Worm (Caenorhabditis elegans): ENCODE results near the gene C06E1.9.

DNA sequence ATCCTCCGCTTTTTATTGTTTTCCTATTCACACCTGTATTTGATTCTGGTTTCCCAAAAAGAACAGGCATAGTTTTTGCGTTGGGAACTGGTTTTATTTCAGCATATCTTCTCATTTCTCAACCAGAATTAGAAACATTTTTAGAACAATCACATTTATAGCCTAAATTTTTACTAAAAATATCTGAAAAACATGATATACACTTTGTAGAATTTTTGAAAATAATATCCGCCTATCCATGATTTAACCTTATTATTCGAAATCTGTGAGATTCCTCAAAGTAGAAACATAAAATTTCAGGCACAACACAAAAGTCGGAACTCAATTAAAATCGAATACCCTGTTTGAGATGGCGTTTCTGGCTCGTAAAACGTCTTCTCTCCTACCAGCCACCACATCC lies 48.7 kb downstream of the C06E1.9 start, which contains the start of gene acdh-6:
- TF ChIP-seq snpc-3.4 (tag; optimal IDR thresholded peaks at IDR 0.05) (no peak), nfya-1 (tag; optimal IDR thresholded peaks at IDR 0.05; ENCODE audit: borderline replicate concordance, insufficient read depth) (no peak), unc-62 (GFP tag; optimal IDR thresholded peaks at IDR 0.05) (no peak), zfh-2 (GFP tag; conservative IDR thresholded peaks at IDR 0.05) (no peak), mes-4 (tag; optimal IDR thresholded peaks at IDR 0.05) (no peak), F23B12.7 (tag; optimal IDR thresholded peaks at IDR 0.05; ENCODE audit: insufficient read depth) (no peak), cebp-1 (GFP tag; IDR thresholded peaks at IDR 0.05) (no peak), cebp-1 (tag; optimal IDR thresholded peaks at IDR 0.05) (no peak), lin-35 (GFP tag; optimal IDR thresholded peaks at IDR 0.05) (no peak), lir-1 (GFP tag; conservative IDR thresholded peaks at IDR 0.05) (no peak), egl-18 (GFP tag; IDR thresholded peaks at IDR 0.05) (no peak), tbp1 (GFP tag; optimal IDR thresholded peaks at IDR 0.05) (no peak), Y53F4B.3 (GFP tag; IDR thresholded peaks at IDR 0.05) (no peak), hmg-20 (GFP tag; IDR thresholded peaks at IDR 0.05) (no peak), hsf-1 (GFP tag; IDR thresholded peaks at IDR 0.05) (no peak)
